Fruit fly (Drosophila melanogaster) whole organism, embryonic: Measurements from ENCODE around the gene klar.

Experiments used
- CG14014 ChIP-seq: fragments of 200-800 bp; sonication (Bioruptor generic); IDR thresholded peaks from 2 replicates; pipeline ENCODE4 v1.3.6; 2022; ENCODE audit warnings: missing biosample characterization, missing genetic modification characterization
- CG5180 ChIP-seq: fragments of 200-800 bp; sonication (Bioruptor generic); optimal IDR thresholded peaks from 3 replicates; lab custom pipeline; 2017; ENCODE audit warnings: missing biosample characterization, missing genetic modification characterization, mild to moderate bottlenecking, moderate library complexity, missing genetic modification reagents
- HLH3B ChIP-seq: fragments of 200-800 bp; sonication (Bioruptor generic); IDR thresholded peaks from 2 replicates; pipeline ENCODE4 v1.3.6; 2022; ENCODE audit warnings: missing biosample characterization, missing genetic modification characterization
- HmgZ ChIP-seq: fragments of 200-800 bp; sonication (Bioruptor generic); optimal IDR thresholded peaks from 2 replicates; lab custom pipeline; 2018; ENCODE audit warnings: missing biosample characterization, mild to moderate bottlenecking, missing genetic modification characterization
- Hr39 ChIP-seq: fragments of >200 bp; optimal IDR thresholded peaks from 2 replicates; lab custom pipeline; 2017
- Meics ChIP-seq: fragments of 200-800 bp; sonication (Bioruptor generic); optimal IDR thresholded peaks from 2 replicates; lab custom pipeline; 2017; ENCODE audit warnings: missing biosample characterization, mild to moderate bottlenecking, missing genetic modification characterization
- Ssrp ChIP-seq: fragments of 200-800 bp; sonication (Bioruptor generic); optimal IDR thresholded peaks from 2 replicates; lab custom pipeline; 2018; ENCODE audit warnings: missing biosample characterization, mild to moderate bottlenecking, missing genetic modification characterization, moderate library complexity
- az2 ChIP-seq: fragments of 200-800 bp; sonication (Bioruptor generic); optimal IDR thresholded peaks from 3 replicates; lab custom pipeline; 2016; ENCODE audit warnings: missing biosample characterization, missing genetic modification characterization
- btn ChIP-seq: fragments of 200-800 bp; sonication (Bioruptor generic); optimal IDR thresholded peaks from 2 replicates; lab custom pipeline; 2016; ENCODE audit warnings: missing biosample characterization, missing genetic modification characterization
- hbn ChIP-seq: fragments of 200-800 bp; sonication (Bioruptor generic); IDR thresholded peaks from 2 replicates; pipeline ENCODE4 v1.3.6; 2022; ENCODE audit warnings: missing biosample characterization, missing genetic modification characterization; ENCODE audit not compliant: partially characterized antibody
- slou ChIP-seq: fragments of 200-800 bp; sonication (Bioruptor generic); optimal IDR thresholded peaks from 3 replicates; lab custom pipeline; 2016; ENCODE audit warnings: missing biosample characterization, missing genetic modification characterization
- sna ChIP-seq: fragments of 200-800 bp; sonication (Bioruptor generic); IDR thresholded peaks from 2 replicates; pipeline ENCODE4 v1.3.6; 2022; ENCODE audit warnings: missing biosample characterization, missing genetic modification characterization; ENCODE audit not compliant: partially characterized antibody
- unpg ChIP-seq: fragments of 200-800 bp; sonication (Bioruptor generic); optimal IDR thresholded peaks from 3 replicates; lab custom pipeline; 2018; ENCODE audit warnings: missing biosample characterization, mild to moderate bottlenecking, missing genetic modification characterization, moderate library complexity

DNA sequence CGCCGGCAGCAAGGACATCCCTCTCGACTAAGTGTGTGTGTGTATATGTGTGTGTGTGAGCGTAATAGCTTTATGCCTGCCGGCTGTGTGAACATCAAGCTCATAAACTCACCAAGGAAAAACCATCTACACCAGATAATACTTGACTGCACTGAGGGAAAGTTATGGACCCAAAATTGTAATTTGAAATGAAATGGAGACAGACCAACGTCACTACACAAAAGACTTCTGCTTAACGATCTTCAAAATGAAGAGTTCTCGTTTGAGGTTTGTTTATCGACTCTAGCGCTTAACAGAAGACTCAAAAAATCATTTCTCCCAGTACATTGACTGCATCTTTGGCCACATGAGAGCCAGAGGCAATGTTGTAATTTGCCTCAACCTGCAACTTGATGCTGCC, 152.3 kb downstream of the klar start:
- TF ChIP-seq Meics (GFP tag; lab: Kevin White, UChicago) (no peak), Hr39 (lab: Kevin White, UChicago) (no peak), slou (GFP tag; lab: Kevin White, UChicago) (no peak), Ssrp (tag; lab: Kevin White, UChicago) (no peak), CG14014 (GFP tag; lab: Robert Waterston, UW) (no peak), HmgZ (no peak), hbn (no peak), HLH3B (GFP tag; lab: Robert Waterston, UW) (no peak), az2 (GFP tag; lab: Kevin White, UChicago) (no peak), unpg (GFP tag; lab: Kevin White, UChicago) (no peak), btn (GFP tag; lab: Kevin White, UChicago) (no peak), CG5180 (no peak), sna (GFP tag; lab: Robert Waterston, UW) (no peak)
